Worm (Caenorhabditis elegans): Measurements from ENCODE around the gene Y69H2.10.

ce11 chrV:18671811-18672210 lies 1.7 kb downstream of the Y69H2.10 start:
- TF ChIP-seq nhr-11 (tag; optimal IDR thresholded peaks at IDR 0.05), result no peak
- TF ChIP-seq tbx-2 (tag; optimal IDR thresholded peaks at IDR 0.05), result no peak
- no peak for TF ChIP-seq nfya-1 (tag; optimal IDR thresholded peaks at IDR 0.05)
- TF ChIP-seq sdc-2 (tag; optimal IDR thresholded peaks at IDR 0.05), result no peak
- no peak for TF ChIP-seq odd-2 (tag; optimal IDR thresholded peaks at IDR 0.05)
- TF ChIP-seq unc-86 (tag; optimal IDR thresholded peaks at IDR 0.05), result no peak
- no peak for TF ChIP-seq pha-4 (tag; optimal IDR thresholded peaks at IDR 0.05)
- TF ChIP-seq ceh-31 (tag; optimal IDR thresholded peaks at IDR 0.05), result no peak
- TF ChIP-seq pax-1 (tag; optimal IDR thresholded peaks at IDR 0.05), result no peak
- TF ChIP-seq ceh-14 (tag; optimal IDR thresholded peaks at IDR 0.05), result no peak
- no peak for TF ChIP-seq pqm-1 (tag; optimal IDR thresholded peaks at IDR 0.05)
- no peak for TF ChIP-seq ama-1 (optimal IDR thresholded peaks at IDR 0.05)
- no peak for TF ChIP-seq Y22D7AL.16 (tag; optimal IDR thresholded peaks at IDR 0.05)
- no peak for TF ChIP-seq nhr-232 (tag; optimal IDR thresholded peaks at IDR 0.05)
